Worm (Caenorhabditis elegans) whole organism, L3 larva: ENCODE data around the gene glb-16.

ENCODE experiments used
- fkh-2 ChIP-seq: fragments of 150-350 bp; optimal IDR thresholded peaks from 2 replicates; lab custom pipeline; 2014; ENCODE audit warnings: missing biosample characterization, missing genetic modification reagents, missing genetic modification characterization
- nhr-11 ChIP-seq: fragments of 150-350 bp; optimal IDR thresholded peaks from 2 replicates; lab custom pipeline; 2014; ENCODE audit warnings: missing biosample characterization, missing genetic modification characterization
- nhr-28 ChIP-seq: fragments of 150-350 bp; optimal IDR thresholded peaks from 2 replicates; lab custom pipeline; 2014; ENCODE audit warnings: missing biosample characterization, missing genetic modification characterization
- ztf-11 ChIP-seq: fragments of 150-350 bp; optimal IDR thresholded peaks from 2 replicates; lab custom pipeline; 2014; ENCODE audit warnings: missing biosample characterization, missing genetic modification characterization
- ztf-4 ChIP-seq: fragments of 150-350 bp; optimal IDR thresholded peaks from 2 replicates; lab custom pipeline; 2014; ENCODE audit warnings: missing biosample characterization, missing genetic modification characterization

DNA sequence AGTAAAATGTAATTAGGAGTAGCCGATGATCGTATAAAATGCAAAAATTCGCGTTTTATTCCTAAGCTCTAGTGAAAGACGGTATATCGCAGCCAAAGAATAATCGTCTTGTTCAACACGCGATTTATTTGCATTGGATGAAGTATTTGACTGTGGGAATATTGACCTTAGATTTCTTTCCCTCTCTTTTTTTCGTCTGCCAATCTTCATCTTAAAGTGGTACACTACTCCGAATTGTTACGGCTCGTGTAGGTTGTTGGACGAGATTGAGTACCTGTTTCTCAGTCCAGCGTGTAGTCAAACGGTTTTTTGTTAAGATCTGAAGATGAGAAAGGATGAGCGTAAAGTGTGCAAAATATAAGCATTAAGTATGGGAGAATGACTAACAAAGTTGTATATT, 33.4 kb downstream of the glb-16 start, which contains the start of gene lgc-11:
- no peak for TF ChIP-seq ztf-4 (tag; lab: Kevin White, UChicago)
- TF ChIP-seq nhr-28 (tag; lab: Kevin White, UChicago): no peak
- TF ChIP-seq nhr-11 (tag; lab: Kevin White, UChicago): no peak
- TF ChIP-seq ztf-11: no peak
- no peak for TF ChIP-seq fkh-2 (tag; lab: Kevin White, UChicago)
